Fruit fly (Drosophila melanogaster): Measurements from ENCODE around the gene Taf13.

dm6 chr2L:20134823-20135222, 41.2 kb upstream of the Taf13 start, which contains the start of gene CG10651:
- no peak for TF ChIP-seq ewg (GFP tag; optimal IDR thresholded peaks at IDR 0.05)
- TF ChIP-seq CHES-1-like (GFP tag; optimal IDR thresholded peaks at IDR 0.05), result no peak
- no peak for TF ChIP-seq CG14667 (GFP tag; IDR thresholded peaks at IDR 0.05)
- no peak for TF ChIP-seq mirr (GFP tag; optimal IDR thresholded peaks at IDR 0.05)
- no peak for TF ChIP-seq eyg (GFP tag; optimal IDR thresholded peaks at IDR 0.05)
- no peak for TF ChIP-seq CG3847 (GFP tag; IDR thresholded peaks at IDR 0.05)
- TF ChIP-seq pfk (GFP tag; optimal IDR thresholded peaks at IDR 0.05), result no peak
- no peak for TF ChIP-seq BtbVII (GFP tag; optimal IDR thresholded peaks at IDR 0.05)
